Worm (Caenorhabditis elegans) whole organism, L4/young adult: ENCODE data around the gene vab-7.

ENCODE experiments used
- W03F9.2 ChIP-seq: fragments of 150-350 bp; optimal IDR thresholded peaks from 2 replicates; lab custom pipeline; 2014; ENCODE audit warnings: missing biosample characterization, missing genetic modification characterization
- dao-5 ChIP-seq: sonication (generic microtip); optimal IDR thresholded peaks from 2 replicates; lab custom pipeline; 2016; ENCODE audit warnings: missing genotype, missing genetic modification characterization, moderate library complexity, missing compliant biosample characterization
- him-1 ChIP-seq: sonication (generic microtip); optimal IDR thresholded peaks from 2 replicates; lab custom pipeline; 2016; ENCODE audit warnings: missing genotype, missing genetic modification reagents, missing genetic modification characterization, missing compliant biosample characterization

The vab-7 gene

DNA sequence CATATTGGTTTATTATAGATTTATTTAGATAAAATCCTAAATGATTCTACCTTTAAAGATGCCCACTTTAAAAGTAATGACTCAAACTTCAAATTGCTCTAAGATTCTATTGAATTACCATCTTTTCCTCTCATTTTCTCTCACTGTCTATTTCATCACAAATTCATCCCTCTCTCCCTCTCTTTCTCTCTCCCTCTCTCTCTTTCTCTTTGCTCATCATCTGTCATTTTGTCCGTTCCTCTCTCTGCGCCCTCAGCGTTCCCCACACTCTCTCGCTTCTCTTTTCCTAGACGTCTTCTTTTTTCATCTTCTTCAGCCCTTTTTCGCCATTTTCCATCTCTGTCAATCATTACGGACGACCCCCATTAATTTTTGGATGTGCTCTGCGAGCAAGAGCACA lies 15.0 kb upstream of the vab-7 start:
- no peak for TF ChIP-seq W03F9.2 (tag; lab: Kevin White, UChicago)
- no peak for TF ChIP-seq him-1 (tag; lab: Kevin White, UChicago)
- TF ChIP-seq dao-5: no peak

- TF ChIP-seq him-1 (tag; lab: Kevin White, UChicago): no peak
- no peak for TF ChIP-seq dao-5
- no peak for TF ChIP-seq W03F9.2 (tag; lab: Kevin White, UChicago)
Observed at ce11 chrIII:10906325-10906724, 13.8 kb upstream of the vab-7 start.

DNA sequence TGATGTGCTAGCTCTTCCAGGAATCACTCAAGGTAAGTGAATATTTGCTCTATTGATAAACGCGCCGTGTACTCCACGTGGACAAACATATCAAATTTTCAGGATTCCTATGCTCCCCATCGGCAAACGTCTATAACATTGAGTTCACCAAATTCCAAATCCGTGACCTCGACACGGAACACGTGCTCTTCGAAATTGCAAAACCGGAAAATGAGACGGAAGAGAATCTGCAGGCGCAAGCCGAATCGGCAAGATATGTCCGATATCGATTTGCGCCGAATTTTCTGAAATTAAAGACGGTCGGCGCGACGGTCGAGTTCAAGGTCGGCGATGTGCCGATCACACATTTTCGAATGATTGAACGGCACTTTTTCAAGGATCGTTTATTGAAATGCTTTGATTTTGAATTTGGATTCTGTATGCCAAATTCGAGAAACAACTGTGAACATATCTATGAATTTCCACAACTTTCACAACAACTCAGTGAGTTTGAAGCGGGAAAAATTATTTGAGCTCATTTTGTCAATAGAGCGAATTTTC lies 12.4 kb upstream of the vab-7 start:
- TF ChIP-seq him-1 (tag; lab: Kevin White, UChicago): no peak
- TF ChIP-seq W03F9.2 (tag; lab: Kevin White, UChicago): no peak
- no peak for TF ChIP-seq dao-5

- no peak for TF ChIP-seq him-1 (tag; lab: Kevin White, UChicago)
- TF ChIP-seq W03F9.2 (tag; lab: Kevin White, UChicago): no peak
Observed at ce11 chrIII:10908543-10908942, 11.6 kb upstream of the vab-7 start.

DNA sequence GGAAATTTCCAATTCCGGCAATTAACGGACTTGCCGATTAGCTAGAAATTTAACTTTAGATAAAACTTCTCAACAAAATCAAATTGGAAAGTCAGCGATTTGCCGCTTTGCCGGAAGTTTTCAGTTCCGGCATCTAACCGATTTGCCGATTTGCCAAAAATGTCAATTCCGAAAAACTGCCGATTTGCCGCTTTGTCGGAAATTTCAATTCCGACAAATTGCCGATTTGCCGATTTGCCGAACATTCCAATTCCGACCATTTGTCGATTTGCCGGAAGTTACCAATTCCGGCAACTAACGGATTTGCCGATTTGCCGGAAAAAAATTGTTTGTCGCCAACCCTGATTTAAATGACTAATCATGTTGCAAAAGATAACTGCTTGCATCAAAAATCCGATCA lies 11.0 kb upstream of the vab-7 start:
- TF ChIP-seq dao-5: no peak
- no peak for TF ChIP-seq him-1 (tag; lab: Kevin White, UChicago)
- TF ChIP-seq W03F9.2 (tag; lab: Kevin White, UChicago): no peak

DNA sequence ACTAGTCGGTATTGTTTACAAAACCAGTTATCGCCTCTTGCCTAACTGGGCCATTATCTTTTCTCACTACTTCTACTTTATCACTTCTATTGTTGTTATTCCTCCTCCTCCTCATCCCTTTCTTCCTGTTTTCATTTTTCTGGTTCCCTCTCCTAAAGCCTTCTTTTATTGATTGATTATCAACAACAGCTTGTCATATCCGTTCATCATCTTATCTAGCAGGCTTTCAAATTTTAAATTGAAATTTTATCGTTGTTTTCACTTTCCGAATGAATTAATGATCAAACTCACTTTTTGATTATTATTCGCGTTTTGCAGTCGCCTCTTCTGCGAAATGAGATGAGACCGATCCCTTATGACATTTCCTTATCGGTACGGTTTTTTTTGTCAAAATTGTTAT lies 9.0 kb upstream of the vab-7 start, which contains the start of gene cut-6:
Gene cut-6 (plus strand): TSS at position 301 of the 400 bp plus-strand sequence.
- TF ChIP-seq dao-5: no peak
- TF ChIP-seq him-1 (tag; lab: Kevin White, UChicago): no peak
- no peak for TF ChIP-seq W03F9.2 (tag; lab: Kevin White, UChicago)

DNA sequence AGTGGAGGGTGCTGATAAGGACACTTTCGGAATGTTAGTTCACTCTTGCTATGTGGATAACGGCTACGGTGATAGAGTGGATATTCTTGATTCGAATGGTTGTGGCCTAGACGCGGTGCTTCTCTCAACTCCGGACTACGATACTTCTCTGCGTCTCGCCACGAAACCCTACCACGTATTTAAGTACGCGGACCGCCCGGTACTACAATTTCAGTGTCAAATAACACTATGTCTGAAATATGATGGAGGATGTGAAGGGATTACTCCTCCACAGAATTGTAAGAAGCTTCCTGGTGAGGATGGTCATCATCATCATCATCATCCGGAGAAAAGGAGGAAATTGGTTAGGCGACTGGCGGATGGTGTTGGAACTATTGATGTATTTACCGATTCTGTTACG lies 5.2 kb upstream of the vab-7 start:
- TF ChIP-seq W03F9.2 (tag; lab: Kevin White, UChicago): no peak
- TF ChIP-seq dao-5: no peak
- no peak for TF ChIP-seq him-1 (tag; lab: Kevin White, UChicago)

DNA sequence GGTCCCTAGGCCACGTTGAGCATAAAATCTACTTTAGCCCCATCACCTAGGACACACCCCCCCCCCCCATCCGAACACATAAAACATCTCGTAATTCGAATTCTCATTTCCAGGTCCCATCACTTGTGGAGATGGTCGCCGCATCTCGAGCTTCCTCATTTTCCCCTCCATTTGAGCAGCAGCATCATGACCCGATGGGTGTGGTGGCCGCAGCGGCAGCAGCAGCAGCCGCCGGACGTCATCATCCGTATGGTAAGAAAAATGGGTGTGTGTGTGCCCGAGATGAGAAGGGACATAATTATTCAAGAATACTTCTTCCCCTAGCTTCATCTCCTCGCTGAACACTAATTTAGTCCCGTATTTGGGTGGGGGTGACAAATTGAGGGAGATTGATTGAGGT lies 1.3 kb downstream of the vab-7 start:
- TF ChIP-seq him-1 (tag; lab: Kevin White, UChicago) (no peak), dao-5 (no peak), W03F9.2 (tag; lab: Kevin White, UChicago) (no peak)

ce11 chrIII:10923539-10923938 lies 3.4 kb downstream of the vab-7 start:
- TF ChIP-seq dao-5 (no peak), W03F9.2 (tag; lab: Kevin White, UChicago) (no peak), him-1 (tag; lab: Kevin White, UChicago) (no peak)

ce11 chrIII:10930850-10931249 lies 10.7 kb downstream of the vab-7 start, which contains the start of gene M142.5:
TSS of gene M142.5 (plus strand) at chrIII:10931201.
- no peak for TF ChIP-seq W03F9.2 (tag; lab: Kevin White, UChicago)
- TF ChIP-seq dao-5: no peak
- TF ChIP-seq him-1 (tag; lab: Kevin White, UChicago): no peak

- TF ChIP-seq W03F9.2 (tag; lab: Kevin White, UChicago) (no peak), him-1 (tag; lab: Kevin White, UChicago) (no peak), dao-5 (no peak)
Observed at ce11 chrIII:10933331-10933730, 13.2 kb downstream of the vab-7 start, which contains the start of gene M142.8. TSS of gene M142.8 (plus strand) at chrIII:10933631.

ce11 chrIII:10935944-10936343 lies 15.8 kb downstream of the vab-7 start, which contains the start of gene rle-1:
TSS of gene rle-1 (plus strand) at chrIII:10936244.
- TF ChIP-seq him-1 (tag; lab: Kevin White, UChicago) (no peak), dao-5 (no peak), W03F9.2 (tag; lab: Kevin White, UChicago) (no peak)

DNA sequence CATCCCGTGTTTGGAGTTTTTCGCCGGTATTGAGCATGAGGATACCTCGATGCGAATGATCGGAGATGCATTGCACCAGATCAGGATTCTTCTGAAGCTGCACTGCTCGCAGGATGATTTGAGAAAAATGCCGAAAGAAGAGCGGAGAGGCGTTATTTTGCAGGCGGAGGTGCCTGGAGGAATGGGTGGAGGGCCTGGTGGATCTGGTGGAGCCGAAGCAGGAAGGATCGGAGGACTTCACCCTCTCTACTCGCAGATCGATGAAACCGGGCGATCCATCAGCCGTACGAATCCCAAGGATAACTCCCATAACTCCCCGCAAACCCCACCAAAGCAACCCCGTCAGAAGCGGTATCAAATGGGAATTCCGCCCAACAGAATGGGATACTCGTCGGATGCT lies 19.0 kb downstream of the vab-7 start:
- TF ChIP-seq him-1 (tag; lab: Kevin White, UChicago): no peak
- TF ChIP-seq dao-5: no peak
- no peak for TF ChIP-seq W03F9.2 (tag; lab: Kevin White, UChicago)

ce11 chrIII:10942905-10943304 lies 22.8 kb downstream of the vab-7 start:
- TF ChIP-seq dao-5: no peak
- no peak for TF ChIP-seq him-1 (tag; lab: Kevin White, UChicago)
- TF ChIP-seq W03F9.2 (tag; lab: Kevin White, UChicago): no peak

DNA sequence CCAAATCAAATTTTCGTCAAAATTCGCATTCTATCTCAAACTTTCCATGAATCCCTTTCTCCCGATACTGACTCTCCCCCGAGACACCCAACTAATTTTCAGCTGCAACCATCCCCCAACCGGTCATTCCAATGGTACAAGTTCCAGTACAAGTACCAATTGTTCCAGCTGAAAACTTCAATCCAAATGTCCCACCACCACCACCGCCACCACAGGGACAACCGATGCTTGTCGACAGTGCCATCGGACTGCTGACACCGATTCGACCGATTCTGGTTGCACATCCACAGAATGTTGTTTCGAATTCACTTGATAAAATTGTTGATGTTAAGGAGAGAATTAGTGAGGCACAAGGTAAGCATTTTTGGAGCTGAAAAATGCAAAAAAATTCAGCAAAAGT lies 25.4 kb downstream of the vab-7 start:
- no peak for TF ChIP-seq dao-5
- no peak for TF ChIP-seq W03F9.2 (tag; lab: Kevin White, UChicago)
- TF ChIP-seq him-1 (tag; lab: Kevin White, UChicago): no peak
